1 fruit fly cellular context compared by ENCODE assay signal in genomic region chr3R:9938495-9938894, dm6.
TF ChIP-seq lines count a peak whose summit lies in the region.

No protein-coding gene starts in this region.

TF ChIP-seq in whole organism, embryonic, 481 proteins besides CTCF, POLR2A, EP300 and RAD21 (continued from another document):
- TF ChIP-seq CoRest (tag; optimal IDR thresholded peaks at IDR 0.05; lab: Kevin White, UChicago) (no peak), crp (GFP tag; optimal IDR thresholded peaks at IDR 0.05; lab: Kevin White, UChicago) (no peak), CG2889 (GFP tag; IDR thresholded peaks at IDR 0.05; lab: Robert Waterston, UW) (peak; percentile 55; the same call in 1 of the 3 replicates), Xbp1 (GFP tag; optimal IDR thresholded peaks at IDR 0.05; lab: Kevin White, UChicago) (peak; percentile 5), gem (tag; optimal IDR thresholded peaks at IDR 0.05; lab: Kevin White, UChicago) (peak; percentile 41), zfh2 (GFP tag; optimal IDR thresholded peaks at IDR 0.05; lab: Kevin White, UChicago) (no peak), abd-A (tag; optimal IDR thresholded peaks at IDR 0.05; lab: Kevin White, UChicago) (peak; percentile 17), pfk (GFP tag; optimal IDR thresholded peaks at IDR 0.05; lab: Kevin White, UChicago) (no peak), CG7987 (GFP tag; optimal IDR thresholded peaks at IDR 0.05; lab: Kevin White, UChicago) (no peak), CG30020 (tag; optimal IDR thresholded peaks at IDR 0.05; lab: Kevin White, UChicago) (no peak), Hand (GFP tag; optimal IDR thresholded peaks at IDR 0.05; lab: Kevin White, UChicago) (peak; percentile 45), chinmo (GFP tag; IDR thresholded peaks at IDR 0.05; lab: Robert Waterston, UW; ENCODE audit: partially characterized antibody) (no peak), NC2α (GFP tag; optimal IDR thresholded peaks at IDR 0.05; lab: Kevin White, UChicago) (no peak), tgo (GFP tag; IDR thresholded peaks at IDR 0.05; lab: Robert Waterston, UW) (peak; percentile 53), prd (optimal IDR thresholded peaks at IDR 0.05; lab: Kevin White, UChicago) (no peak), prd (GFP tag; IDR thresholded peaks at IDR 0.05; lab: Robert Waterston, UW) (0 out of 3 replicates have a peak, but pooled peaks have one; percentile 6), CG30431 (GFP tag; optimal IDR thresholded peaks at IDR 0.05; lab: Kevin White, UChicago) (no peak), Hsf (GFP tag; optimal IDR thresholded peaks at IDR 0.05; lab: Kevin White, UChicago) (peak; percentile 22), ttk (GFP tag; IDR thresholded peaks at IDR 0.05; lab: Robert Waterston, UW) (no peak), Dbx (GFP tag; IDR thresholded peaks at IDR 0.05; lab: Robert Waterston, UW) (peak; percentile 55; the same call in 1 of the 3 replicates), Hey (tag; optimal IDR thresholded peaks at IDR 0.05; lab: Kevin White, UChicago) (no peak), Myb (GFP tag; optimal IDR thresholded peaks at IDR 0.05; lab: Kevin White, UChicago) (no peak), gro (GFP tag; optimal IDR thresholded peaks at IDR 0.05; lab: Kevin White, UChicago) (peak; percentile 14), ranshi (GFP tag; IDR thresholded peaks at IDR 0.05; lab: Robert Waterston, UW) (0 out of 2 replicates have a peak, but pooled peaks have one; percentile 29), dysf (GFP tag; IDR thresholded peaks at IDR 0.05; lab: Robert Waterston, UW) (peak; percentile 50; the same call in 2 of the 3 replicates), CG17385 (GFP tag; optimal IDR thresholded peaks at IDR 0.05; lab: Kevin White, UChicago) (peak; percentile 39), Antp (GFP tag; optimal IDR thresholded peaks at IDR 0.05; lab: Kevin White, UChicago) (peak; percentile 14), sisA (GFP tag; IDR thresholded peaks at IDR 0.05; lab: Robert Waterston, UW) (peak; percentile 53), CG15269 (tag; optimal IDR thresholded peaks at IDR 0.05; lab: Kevin White, UChicago) (peak; percentile 43)
